Fruit fly (Drosophila melanogaster) whole organism, adult: ENCODE data around the gene RIOK2.

ENCODE experiments used
- CG11617 ChIP-seq: fragments of 200-800 bp; sonication (Bioruptor generic); optimal IDR thresholded peaks from 2 replicates; lab custom pipeline; 2017; ENCODE audit warnings: mild to moderate bottlenecking, missing biosample characterization, missing genetic modification reagents, missing genetic modification characterization
- CG14711 ChIP-seq: fragments of 200-800 bp; sonication (Bioruptor generic); optimal IDR thresholded peaks from 2 replicates; lab custom pipeline; 2018; ENCODE audit warnings: missing biosample characterization, mild to moderate bottlenecking, missing genetic modification characterization, moderate library complexity
- CG33017 ChIP-seq: fragments of 200-800 bp; sonication (Bioruptor generic); optimal IDR thresholded peaks from 2 replicates; lab custom pipeline; 2018; ENCODE audit warnings: missing biosample characterization, mild to moderate bottlenecking, missing genetic modification characterization, moderate library complexity
- CG7101 ChIP-seq: fragments of 200-800 bp; sonication (Bioruptor generic); optimal IDR thresholded peaks from 2 replicates; lab custom pipeline; 2018; ENCODE audit warnings: missing biosample characterization, mild to moderate bottlenecking, missing genetic modification characterization, moderate library complexity
- Crg-1 ChIP-seq: fragments of 200-800 bp; sonication (Bioruptor generic); optimal IDR thresholded peaks from 2 replicates; lab custom pipeline; 2016; ENCODE audit warnings: missing biosample characterization, missing genetic modification characterization
- Mnt ChIP-seq: fragments of 200-800 bp; sonication (Bioruptor generic); optimal IDR thresholded peaks from 2 replicates; lab custom pipeline; 2016; ENCODE audit warnings: missing biosample characterization, mild to moderate bottlenecking, missing genetic modification characterization
- bab1 ChIP-seq: fragments of 200-800 bp; sonication (Bioruptor generic); optimal IDR thresholded peaks from 3 replicates; lab custom pipeline; 2019; ENCODE audit warnings: missing biosample characterization, mild to moderate bottlenecking, missing genetic modification characterization, moderate library complexity
- cnc ChIP-seq, 2 experiments: fragments of >200 bp; optimal IDR thresholded peaks; 2 replicates each; lab custom pipeline; 2017
- ovo ChIP-seq: fragments of 200-800 bp; sonication (Bioruptor generic); optimal IDR thresholded peaks from 2 replicates; lab custom pipeline; 2016; ENCODE audit warnings: missing biosample characterization, missing genetic modification characterization
- tj ChIP-seq: fragments of 200-800 bp; sonication (Bioruptor generic); optimal IDR thresholded peaks from 3 replicates; lab custom pipeline; 2017; ENCODE audit warnings: missing biosample characterization, mild to moderate bottlenecking, missing genetic modification characterization, moderate library complexity
- toe ChIP-seq: fragments of 200-800 bp; sonication (Bioruptor generic); optimal IDR thresholded peaks from 2 replicates; lab custom pipeline; 2016; ENCODE audit warnings: missing biosample characterization, missing genetic modification characterization

DNA sequence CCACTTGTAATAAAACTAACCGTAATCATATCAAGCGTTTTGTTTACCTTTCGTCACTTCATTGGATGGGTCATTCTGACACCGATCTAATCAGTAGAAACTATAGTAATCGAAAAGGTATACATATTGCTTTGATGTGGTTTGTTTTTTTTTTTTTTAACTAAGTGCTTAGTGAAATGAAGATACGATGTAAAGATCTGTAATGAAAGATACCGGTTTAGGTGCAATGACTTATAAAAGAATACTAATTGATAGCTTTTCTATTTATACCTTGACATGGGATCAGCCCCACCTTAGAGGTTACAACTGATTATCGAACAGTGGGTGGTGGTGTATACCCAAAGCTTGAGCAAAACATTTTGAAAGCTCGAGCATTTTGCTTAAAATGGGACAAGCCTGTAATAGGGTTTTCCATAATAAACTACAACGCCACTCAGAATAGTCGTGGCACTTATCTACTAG, 17.6 kb downstream of the RIOK2 start, which contains the start of gene CG31300:
- TF ChIP-seq ovo (GFP tag; lab: Kevin White, UChicago) (no peak), bab1 (no peak), CG14711 (tag; lab: Kevin White, UChicago) (peak; percentile 33), CG7101 (tag; lab: Kevin White, UChicago) (peak; percentile 14), Mnt (GFP tag; lab: Kevin White, UChicago) (no peak), CG11617 (GFP tag; lab: Kevin White, UChicago) (no peak), CG33017 (tag; lab: Kevin White, UChicago) (no peak), toe (GFP tag; lab: Kevin White, UChicago) (no peak), cnc (optimal IDR thresholded peaks at IDR 0.05; lab: Kevin White, UChicago) (no peak), tj (GFP tag; lab: Kevin White, UChicago) (no peak), Crg-1 (no peak)
